Worm (Caenorhabditis elegans): Measurements from ENCODE around the gene ZK112.4.
"Not testable (repeated sequence)": the region's sequence is repeated elsewhere in the genome, so short reads cannot be mapped to it uniquely, and the experiment has no call there.

DNA sequence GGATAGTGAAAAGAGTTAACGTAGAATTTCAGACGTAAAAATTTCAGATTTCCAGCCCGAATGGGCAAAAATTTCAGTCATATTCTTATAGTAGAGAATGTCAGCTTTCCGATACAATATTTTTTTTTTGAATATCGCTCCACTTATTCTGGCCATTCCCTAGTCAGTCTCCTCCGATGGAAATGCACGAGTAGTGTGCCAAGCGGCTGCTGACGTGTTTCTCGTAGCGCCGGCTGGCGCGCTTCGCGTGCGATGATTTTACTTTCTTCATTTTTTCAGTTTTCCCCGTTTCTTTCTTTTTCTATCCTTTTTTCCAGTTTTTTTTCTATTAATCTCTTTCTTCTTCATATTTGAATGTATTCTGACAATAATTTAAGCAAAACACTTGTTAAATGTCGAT is 41.2 kb upstream of the ZK112.4 start:
- TF ChIP-seq tbx-2 (tag; optimal IDR thresholded peaks at IDR 0.05); C38D4.7 (GFP tag; optimal IDR thresholded peaks at IDR 0.05); T23F11.4 (GFP tag; optimal IDR thresholded peaks at IDR 0.05); unc-86 (tag; optimal IDR thresholded peaks at IDR 0.05); ceh-9 (tag; optimal IDR thresholded peaks at IDR 0.05): not testable (repeated sequence)

All from whole organism, late embryonic.